Worm (Caenorhabditis elegans): ENCODE measurements around the gene F02D10.3.

Gene F02D10.3

ce11 chrX:13499098-13499497, 36.7 kb upstream of the F02D10.3 start:
- peak; percentile 70 for TF ChIP-seq unc-42 (tag; optimal IDR thresholded peaks at IDR 0.05)
- TF ChIP-seq fkh-6 (tag; optimal IDR thresholded peaks at IDR 0.05): no peak

- TF ChIP-seq pag-3 (tag; optimal IDR thresholded peaks at IDR 0.05; ENCODE audit: borderline replicate concordance): no peak
- no peak for TF ChIP-seq hlh-8 (tag; optimal IDR thresholded peaks at IDR 0.05)
- no peak for TF ChIP-seq ceh-9 (tag; optimal IDR thresholded peaks at IDR 0.05)
- TF ChIP-seq lim-6 (tag; optimal IDR thresholded peaks at IDR 0.05): no peak
- no peak for TF ChIP-seq mec-3 (tag; optimal IDR thresholded peaks at IDR 0.05; ENCODE audit: borderline replicate concordance)
- no peak for TF ChIP-seq unc-42 (tag; optimal IDR thresholded peaks at IDR 0.05)
- TF ChIP-seq lin-11 (tag; optimal IDR thresholded peaks at IDR 0.05): no peak
- TF ChIP-seq ceh-14 (tag; optimal IDR thresholded peaks at IDR 0.05): no peak
- no peak for TF ChIP-seq dve-1 (tag; optimal IDR thresholded peaks at IDR 0.05)
- no peak for TF ChIP-seq pat-9 (tag; optimal IDR thresholded peaks at IDR 0.05)
- TF ChIP-seq hlh-30 (tag; optimal IDR thresholded peaks at IDR 0.05; ENCODE audit: insufficient read depth): no peak
- TF ChIP-seq dmd-4 (tag; optimal IDR thresholded peaks at IDR 0.05; ENCODE audit: borderline replicate concordance): no peak
- no peak for TF ChIP-seq ref-2 (tag; optimal IDR thresholded peaks at IDR 0.05)
- TF ChIP-seq zip-5 (tag; optimal IDR thresholded peaks at IDR 0.05): no peak
- no peak for TF ChIP-seq ceh-19 (GFP tag; optimal IDR thresholded peaks at IDR 0.05)
- TF ChIP-seq unc-3 (GFP tag; conservative IDR thresholded peaks at IDR 0.05): no peak
- TF ChIP-seq unc-3 (tag; optimal IDR thresholded peaks at IDR 0.05): no peak
- no peak for TF ChIP-seq F13H6.1 (tag; optimal IDR thresholded peaks at IDR 0.05)
Observed at ce11 chrX:13493762-13494161, 31.3 kb upstream of the F02D10.3 start.

- no peak for TF ChIP-seq ceh-19 (GFP tag; optimal IDR thresholded peaks at IDR 0.05)
- no peak for TF ChIP-seq ceh-45 (GFP tag; IDR thresholded peaks at IDR 0.05)
- TF ChIP-seq sox-2 (GFP tag; IDR thresholded peaks at IDR 0.05): no peak
Observed at ce11 chrX:13484813-13485212, 22.4 kb upstream of the F02D10.3 start, which contains the start of gene srd-51. TSS of gene srd-51 (minus strand) at chrX:13484913.

- TF ChIP-seq sdc-2 (tag; optimal IDR thresholded peaks at IDR 0.05): no peak
- no peak for TF ChIP-seq ceh-31 (tag; optimal IDR thresholded peaks at IDR 0.05)
- no peak for TF ChIP-seq lin-11 (tag; optimal IDR thresholded peaks at IDR 0.05)
- TF ChIP-seq fkh-6 (tag; optimal IDR thresholded peaks at IDR 0.05): no peak
- TF ChIP-seq ama-1 (optimal IDR thresholded peaks at IDR 0.05): no peak
- TF ChIP-seq T23F11.4 (GFP tag; optimal IDR thresholded peaks at IDR 0.05): no peak
- no peak for TF ChIP-seq ceh-2 (tag; optimal IDR thresholded peaks at IDR 0.05)
- no peak for TF ChIP-seq unc-55 (GFP tag; optimal IDR thresholded peaks at IDR 0.05)
- TF ChIP-seq unc-86 (tag; optimal IDR thresholded peaks at IDR 0.05): no peak
- TF ChIP-seq madf-2 (tag; optimal IDR thresholded peaks at IDR 0.05): no peak
- no peak for TF ChIP-seq pax-1 (tag; optimal IDR thresholded peaks at IDR 0.05)
- TF ChIP-seq F13H6.1 (tag; optimal IDR thresholded peaks at IDR 0.05): no peak
- no peak for TF ChIP-seq unc-3 (GFP tag; conservative IDR thresholded peaks at IDR 0.05)
- TF ChIP-seq unc-3 (tag; optimal IDR thresholded peaks at IDR 0.05): no peak
- TF ChIP-seq syd-9 (tag; optimal IDR thresholded peaks at IDR 0.05): no peak
- no peak for TF ChIP-seq ceh-22 (tag; optimal IDR thresholded peaks at IDR 0.05)
- no peak for TF ChIP-seq K09A11.1 (tag; optimal IDR thresholded peaks at IDR 0.05; ENCODE audit: insufficient read depth)
Observed at ce11 chrX:13481704-13482103, 19.3 kb upstream of the F02D10.3 start, which contains the start of gene srd-50. TSS of gene srd-50 (minus strand) at chrX:13481804.

ce11 chrX:13477356-13477755, 14.9 kb upstream of the F02D10.3 start, which contains the start of gene efn-3:
TSS of gene efn-3 (minus strand) at chrX:13477456.
- TF ChIP-seq unc-55 (GFP tag; optimal IDR thresholded peaks at IDR 0.05) (no peak), hlh-13 (GFP tag; optimal IDR thresholded peaks at IDR 0.05) (no peak), ref-2 (tag; optimal IDR thresholded peaks at IDR 0.05) (no peak), nfya-1 (tag; optimal IDR thresholded peaks at IDR 0.05) (no peak), ceh-48 (tag; optimal IDR thresholded peaks at IDR 0.05) (no peak), K02D7.2 (tag; optimal IDR thresholded peaks at IDR 0.05) (no peak), ceh-6 (GFP tag; optimal IDR thresholded peaks at IDR 0.05) (no peak), ztf-16 (tag; optimal IDR thresholded peaks at IDR 0.05) (no peak), ceh-45 (GFP tag; IDR thresholded peaks at IDR 0.05) (no peak), zip-5 (tag; optimal IDR thresholded peaks at IDR 0.05) (no peak), hlh-30 (tag; optimal IDR thresholded peaks at IDR 0.05; ENCODE audit: insufficient read depth) (no peak), hlh-6 (tag; optimal IDR thresholded peaks at IDR 0.05) (no peak), syd-9 (tag; optimal IDR thresholded peaks at IDR 0.05) (no peak), ceh-9 (tag; optimal IDR thresholded peaks at IDR 0.05) (no peak)
